Fruit fly (Drosophila melanogaster): ENCODE measurements around the gene CG3847.

CG3847 gene

dm6 chrX:6301052-6301451 lies 45.9 kb upstream of the CG3847 start, which contains the start of gene CG12219 (continued):
- TF ChIP-seq Ravus (GFP tag; IDR thresholded peaks at IDR 0.05) = no peak
- peak; percentile 69 for TF ChIP-seq unc-4 (GFP tag; IDR thresholded peaks at IDR 0.05; ENCODE audit: partially characterized antibody)
- no peak for TF ChIP-seq da (GFP tag; optimal IDR thresholded peaks at IDR 0.05)
- TF ChIP-seq pros (GFP tag; optimal IDR thresholded peaks at IDR 0.05) = no peak
- no peak for TF ChIP-seq CG12236 (GFP tag; optimal IDR thresholded peaks at IDR 0.05)
- no peak for TF ChIP-seq fru (optimal IDR thresholded peaks at IDR 0.05)
- peak; percentile 36; the same call in 1 of the 3 replicates for TF ChIP-seq knrl (GFP tag; IDR thresholded peaks at IDR 0.05; ENCODE audit: partially characterized antibody)
- no peak for TF ChIP-seq cas (GFP tag; IDR thresholded peaks at IDR 0.05)
- TF ChIP-seq CG10321 (GFP tag; IDR thresholded peaks at IDR 0.05) = no peak
- TF ChIP-seq pum (GFP tag; optimal IDR thresholded peaks at IDR 0.05) = no peak
- TF ChIP-seq chn (GFP tag; optimal IDR thresholded peaks at IDR 0.05) = no peak
- TF ChIP-seq Ets97D (GFP tag; optimal IDR thresholded peaks at IDR 0.05) = peak; percentile 37
- no peak for TF ChIP-seq Gug (GFP tag; IDR thresholded peaks at IDR 0.05)
- TF ChIP-seq pita (GFP tag; optimal IDR thresholded peaks at IDR 0.05) = no peak

dm6 chrX:6303196-6303595 lies 43.7 kb upstream of the CG3847 start:
- TF ChIP-seq CG2120 (GFP tag; optimal IDR thresholded peaks at IDR 0.05) = peak; percentile 20
- peak; percentile 22; the same call in 1 of the 2 replicates for TF ChIP-seq vvl (GFP tag; IDR thresholded peaks at IDR 0.05)
- TF ChIP-seq Hr51 (GFP tag; optimal IDR thresholded peaks at IDR 0.05) = peak in 1 of 2 experiments; percentile 20
- no peak for TF ChIP-seq Dref (GFP tag; IDR thresholded peaks at IDR 0.05)
- TF ChIP-seq Hr39 (optimal IDR thresholded peaks at IDR 0.05) = no peak
- TF ChIP-seq Med (GFP tag) = peak; percentile 37
- TF ChIP-seq CG7556 (GFP tag; optimal IDR thresholded peaks at IDR 0.05) = no peak
- TF ChIP-seq CG12391 (tag; optimal IDR thresholded peaks at IDR 0.05) = peak; percentile 3
- TF ChIP-seq CG11504 (tag; optimal IDR thresholded peaks at IDR 0.05) = peak; percentile 29
- peak; percentile 2 for TF ChIP-seq CG15269 (tag; optimal IDR thresholded peaks at IDR 0.05)
- peak; percentile 54; the same call in 1 of the 3 replicates for TF ChIP-seq sr (GFP tag; IDR thresholded peaks at IDR 0.05)

dm6 chrX:6303675-6304074 lies 43.2 kb upstream of the CG3847 start, which contains the start of gene CG3823:
Gene CG3823, plus strand, starts transcription at chrX:6303975.
- TF ChIP-seq Nf-YA (GFP tag; IDR thresholded peaks at IDR 0.05) (no peak), Adf1 (GFP tag; IDR thresholded peaks at IDR 0.05) (peak; percentile 61), CG6175 (GFP tag; IDR thresholded peaks at IDR 0.05) (0 out of 3 replicates have a peak, but pooled peaks have one; percentile 18), Side (GFP tag; optimal IDR thresholded peaks at IDR 0.05) (no peak), CG1832 (GFP tag; optimal IDR thresholded peaks at IDR 0.05) (peak; percentile 21), ro (GFP tag; IDR thresholded peaks at IDR 0.05) (no peak), CG14050 (GFP tag; IDR thresholded peaks at IDR 0.05) (no peak), CG1602 (GFP tag; optimal IDR thresholded peaks at IDR 0.05) (no peak), z (GFP tag; IDR thresholded peaks at IDR 0.05) (no peak)

dm6 chrX:6304203-6304602 lies 42.7 kb upstream of the CG3847 start:
- no peak for TF ChIP-seq CG16863 (GFP tag; optimal IDR thresholded peaks at IDR 0.05)
- peak; percentile 26; the same call in 1 of the 2 replicates for TF ChIP-seq Drgx (GFP tag; IDR thresholded peaks at IDR 0.05)

- peak; percentile 47; the same call in 1 of the 2 replicates for TF ChIP-seq Drgx (GFP tag; IDR thresholded peaks at IDR 0.05)
- TF ChIP-seq trem (tag; optimal IDR thresholded peaks at IDR 0.05) = no peak
- no peak for TF ChIP-seq dysf (GFP tag; IDR thresholded peaks at IDR 0.05)
Observed at dm6 chrX:6305317-6305716, 41.6 kb upstream of the CG3847 start.
